Worm (Caenorhabditis elegans) whole organism, mixed stage, embryonic: ENCODE data around the gene frpr-11.

Source experiments
- M03D4.4 ChIP-seq: sonication (generic microtip); optimal IDR thresholded peaks from 2 replicates; lab custom pipeline; 2017; ENCODE audit warnings: mild to moderate bottlenecking, missing genetic modification characterization, missing compliant biosample characterization
- bed-3 ChIP-seq: fragments of 200-800 bp; sonication (Bioruptor generic); optimal IDR thresholded peaks from 3 replicates; lab custom pipeline; 2018; ENCODE audit warnings: mild to moderate bottlenecking, missing genetic modification characterization, moderate library complexity, missing compliant biosample characterization
- blmp-1 ChIP-seq: fragments of 150-350 bp; optimal IDR thresholded peaks from 2 replicates; lab custom pipeline; 2014; ENCODE audit warnings: missing biosample characterization, missing genetic modification characterization
- ceh-39 ChIP-seq: fragments of 150-350 bp; optimal IDR thresholded peaks from 2 replicates; lab custom pipeline; 2014; ENCODE audit warnings: missing biosample characterization, missing genetic modification characterization
- ceh-43 ChIP-seq: fragments of 200-800 bp; sonication (Bioruptor generic); optimal IDR thresholded peaks from 2 replicates; lab custom pipeline; 2018; ENCODE audit warnings: mild to moderate bottlenecking, missing genetic modification characterization, moderate library complexity, missing compliant biosample characterization
- ceh-83 ChIP-seq: fragments of 200-800 bp; sonication (Bioruptor generic); optimal IDR thresholded peaks from 2 replicates; lab custom pipeline; 2018; ENCODE audit warnings: mild to moderate bottlenecking, missing genetic modification characterization, missing compliant biosample characterization
- ces-1 ChIP-seq: fragments of 150-350 bp; optimal IDR thresholded peaks from 2 replicates; lab custom pipeline; 2014; ENCODE audit warnings: missing biosample characterization, missing genetic modification reagents, missing genetic modification characterization
- cnd-1 ChIP-seq: fragments of 200-800 bp; sonication (Bioruptor generic); optimal IDR thresholded peaks from 2 replicates; lab custom pipeline; 2018; ENCODE audit warnings: mild to moderate bottlenecking, missing genetic modification characterization, missing compliant biosample characterization
- drap-1 ChIP-seq: fragments of 200-800 bp; sonication (Bioruptor generic); optimal IDR thresholded peaks from 3 replicates; lab custom pipeline; 2018; ENCODE audit warnings: mild to moderate bottlenecking, missing genetic modification characterization, missing compliant biosample characterization
- elt-1 ChIP-seq: sonication (generic microtip); optimal IDR thresholded peaks from 2 replicates; lab custom pipeline; 2017; ENCODE audit warnings: missing genetic modification characterization, mild to moderate bottlenecking, missing compliant biosample characterization, antibody characterized with exemption, moderate library complexity, borderline replicate concordance; ENCODE audit not compliant: insufficient read depth
- elt-3 ChIP-seq: fragments of 150-350 bp; optimal IDR thresholded peaks from 2 replicates; lab custom pipeline; 2014; ENCODE audit warnings: missing biosample characterization, missing genetic modification characterization
- flh-1 ChIP-seq: fragments of 200-800 bp; sonication (Bioruptor generic); optimal IDR thresholded peaks from 2 replicates; lab custom pipeline; 2018; ENCODE audit warnings: mild to moderate bottlenecking, missing genetic modification characterization, moderate library complexity, missing compliant biosample characterization
- ham-2 ChIP-seq: fragments of 200-800 bp; sonication (Bioruptor generic); optimal IDR thresholded peaks from 2 replicates; lab custom pipeline; 2018; ENCODE audit warnings: mild to moderate bottlenecking, missing genetic modification characterization, missing compliant biosample characterization
- hlh-1 ChIP-seq: fragments of 150-350 bp; optimal IDR thresholded peaks from 2 replicates; lab custom pipeline; 2014; ENCODE audit warnings: missing biosample characterization, missing genetic modification reagents, missing genetic modification characterization
- lin-32 ChIP-seq: fragments of 200-800 bp; sonication (Bioruptor generic); optimal IDR thresholded peaks from 2 replicates; lab custom pipeline; 2018; ENCODE audit warnings: mild to moderate bottlenecking, missing genetic modification characterization, missing compliant biosample characterization
- lsy-2 ChIP-seq: fragments of 150-350 bp; optimal IDR thresholded peaks from 2 replicates; lab custom pipeline; 2014; ENCODE audit warnings: missing biosample characterization, missing genetic modification characterization
- mab-5 ChIP-seq: fragments of 150-350 bp; optimal IDR thresholded peaks from 2 replicates; lab custom pipeline; 2014; ENCODE audit warnings: missing biosample characterization, missing genetic modification characterization
- mep-1 ChIP-seq: fragments of 150-350 bp; optimal IDR thresholded peaks from 2 replicates; lab custom pipeline; 2017; ENCODE audit warnings: missing biosample characterization, missing genetic modification reagents, missing genetic modification characterization, inconsistent platforms
- mls-2 ChIP-seq: sonication (generic microtip); optimal IDR thresholded peaks from 2 replicates; lab custom pipeline; 2016; ENCODE audit warnings: mild to moderate bottlenecking, missing genetic modification characterization, moderate library complexity, missing compliant biosample characterization
- nhr-12 ChIP-seq: fragments of 150-350 bp; optimal IDR thresholded peaks from 2 replicates; lab custom pipeline; 2014; ENCODE audit warnings: missing biosample characterization, missing genetic modification characterization
- nhr-28 ChIP-seq: fragments of 150-350 bp; optimal IDR thresholded peaks from 2 replicates; lab custom pipeline; 2014; ENCODE audit warnings: missing biosample characterization, missing genetic modification characterization
- nhr-76 ChIP-seq: sonication (generic microtip); optimal IDR thresholded peaks from 2 replicates; lab custom pipeline; 2017; ENCODE audit warnings: missing biosample characterization, missing genetic modification characterization
- pha-4 ChIP-seq: fragments of 150-350 bp; optimal IDR thresholded peaks from 2 replicates; lab custom pipeline; 2018; ENCODE audit warnings: missing biosample characterization, missing genetic modification reagents, missing genetic modification characterization
- sem-2 ChIP-seq: fragments of 200-800 bp; sonication (Bioruptor generic); optimal IDR thresholded peaks from 2 replicates; lab custom pipeline; 2018; ENCODE audit warnings: mild to moderate bottlenecking, missing genetic modification characterization, missing compliant biosample characterization
- snpc-4 ChIP-seq: fragments of 150-350 bp; optimal IDR thresholded peaks from 2 replicates; lab custom pipeline; 2014; ENCODE audit warnings: missing biosample characterization, missing genetic modification characterization
- sptf-1 ChIP-seq: sonication (generic microtip); optimal IDR thresholded peaks from 2 replicates; lab custom pipeline; 2017; ENCODE audit warnings: mild to moderate bottlenecking, missing genetic modification characterization, moderate library complexity, missing compliant biosample characterization
- tbx-8 ChIP-seq: fragments of 200-800 bp; sonication (Bioruptor generic); optimal IDR thresholded peaks from 2 replicates; lab custom pipeline; 2018; ENCODE audit warnings: mild to moderate bottlenecking, missing genetic modification characterization, moderate library complexity, missing compliant biosample characterization
- unc-120 ChIP-seq: sonication (generic microtip); optimal IDR thresholded peaks from 2 replicates; lab custom pipeline; 2017; ENCODE audit warnings: missing genetic modification characterization, missing compliant biosample characterization; ENCODE audit not compliant: poor library complexity, severe bottlenecking
- unc-39 ChIP-seq: fragments of 150-350 bp; optimal IDR thresholded peaks from 2 replicates; lab custom pipeline; 2014; ENCODE audit warnings: missing biosample characterization, missing genetic modification characterization
- unc-62 ChIP-seq: fragments of 150-350 bp; optimal IDR thresholded peaks from 2 replicates; lab custom pipeline; 2014; ENCODE audit warnings: missing biosample characterization, missing genetic modification reagents, missing genetic modification characterization
- zip-8 ChIP-seq: fragments of 150-350 bp; optimal IDR thresholded peaks from 2 replicates; lab custom pipeline; 2014; ENCODE audit warnings: missing biosample characterization, missing genetic modification characterization
- ztf-11 ChIP-seq: fragments of 150-350 bp; optimal IDR thresholded peaks from 2 replicates; lab custom pipeline; 2014; ENCODE audit warnings: missing biosample characterization, missing genetic modification characterization

Gene frpr-11

ce11 chrV:8943963-8944362 lies 37.0 kb downstream of the frpr-11 start, which contains the start of gene T19A5.3:
T19A5.3 (minus strand) TSS chrV:8944063.
- TF ChIP-seq sptf-1 (tag; lab: Kevin White, UChicago) (no peak), nhr-76 (tag; lab: Kevin White, UChicago) (no peak), elt-3 (no peak), unc-120 (tag; lab: Kevin White, UChicago) (no peak)

ce11 chrV:8944481-8944880 lies 37.5 kb downstream of the frpr-11 start:
- no peak for TF ChIP-seq elt-1 (tag; lab: Kevin White, UChicago)
- TF ChIP-seq unc-39 (tag; lab: Kevin White, UChicago), result no peak
- TF ChIP-seq ceh-39 (tag; lab: Kevin White, UChicago), result no peak
- no peak for TF ChIP-seq mab-5 (tag; lab: Kevin White, UChicago)
- no peak for TF ChIP-seq blmp-1 (tag; lab: Kevin White, UChicago)
- TF ChIP-seq nhr-28, result no peak
- no peak for TF ChIP-seq ceh-43 (GFP tag; lab: Kevin White, UChicago)
- no peak for TF ChIP-seq mls-2
- TF ChIP-seq zip-8 (tag; lab: Kevin White, UChicago), result no peak
- TF ChIP-seq cnd-1, result no peak
- TF ChIP-seq ztf-11 (tag; lab: Kevin White, UChicago), result no peak
- no peak for TF ChIP-seq mep-1 (tag; lab: Kevin White, UChicago)
- TF ChIP-seq hlh-1, result no peak
- no peak for TF ChIP-seq flh-1 (GFP tag; lab: Kevin White, UChicago)
- TF ChIP-seq nhr-76 (tag; lab: Kevin White, UChicago), result no peak

- TF ChIP-seq tbx-8, result no peak
- peak; percentile 6 for TF ChIP-seq zip-8 (tag; lab: Kevin White, UChicago)
- TF ChIP-seq ces-1 (GFP tag; lab: Kevin White, UChicago), result no peak
- no peak for TF ChIP-seq lin-32 (GFP tag; lab: Kevin White, UChicago)
- no peak for TF ChIP-seq cnd-1
- no peak for TF ChIP-seq sem-2 (GFP tag; lab: Kevin White, UChicago)
- TF ChIP-seq, all 35 proteins: peak for 1
Measured at ce11 chrV:8946142-8946541, 39.1 kb downstream of the frpr-11 start.

- TF ChIP-seq bed-3 (GFP tag; lab: Kevin White, UChicago), result no peak
- no peak for TF ChIP-seq ceh-83 (GFP tag; lab: Kevin White, UChicago)
- no peak for TF ChIP-seq flh-1 (GFP tag; lab: Kevin White, UChicago)
- TF ChIP-seq ceh-39 (tag; lab: Kevin White, UChicago), result no peak
- no peak for TF ChIP-seq snpc-4 (tag; lab: Kevin White, UChicago)
- no peak for TF ChIP-seq unc-62 (GFP tag; lab: Kevin White, UChicago)
- no peak for TF ChIP-seq nhr-12
- TF ChIP-seq ces-1 (GFP tag; lab: Kevin White, UChicago), result no peak
- no peak for TF ChIP-seq lsy-2 (tag; lab: Kevin White, UChicago)
- TF ChIP-seq elt-1 (tag; lab: Kevin White, UChicago), result no peak
- no peak for TF ChIP-seq unc-39 (tag; lab: Kevin White, UChicago)
- TF ChIP-seq drap-1 (GFP tag; lab: Kevin White, UChicago), result no peak
Measured at ce11 chrV:8947499-8947898, 40.5 kb downstream of the frpr-11 start, which contains the start of gene gck-1. gck-1 (plus strand) TSS chrV:8947799.

- TF ChIP-seq hlh-1 (no peak), mls-2 (no peak), sem-2 (GFP tag; lab: Kevin White, UChicago) (no peak), ham-2 (no peak), pha-4 (tag; lab: Kevin White, UChicago) (no peak), nhr-28 (no peak), lsy-2 (tag; lab: Kevin White, UChicago) (no peak), drap-1 (GFP tag; lab: Kevin White, UChicago) (no peak), elt-1 (tag; lab: Kevin White, UChicago) (no peak), tbx-8 (no peak), ces-1 (GFP tag; lab: Kevin White, UChicago) (no peak), lin-32 (GFP tag; lab: Kevin White, UChicago) (no peak), mep-1 (tag; lab: Kevin White, UChicago) (no peak), M03D4.4 (tag; lab: Kevin White, UChicago) (no peak), mab-5 (tag; lab: Kevin White, UChicago) (no peak), sptf-1 (tag; lab: Kevin White, UChicago) (no peak)
Measured at ce11 chrV:8948365-8948764, 41.4 kb downstream of the frpr-11 start.
